Worm (Caenorhabditis elegans) whole organism, L1 larva: ENCODE results near the gene T28A11.20.

ENCODE experiments used
- blmp-1 ChIP-seq: fragments of 150-350 bp; optimal IDR thresholded peaks from 2 replicates; lab custom pipeline; 2014; ENCODE audit warnings: missing biosample characterization, missing genetic modification characterization
- ceh-82 ChIP-seq, 3 experiments: fragments of 150-350 bp in 1 of 3; sonication (generic microtip) in 2 of 3; optimal IDR thresholded peaks; 2 replicates each; lab custom pipeline; 2014 to 2017; ENCODE audit warnings: missing biosample characterization in 3 of 3, missing genetic modification characterization in 3 of 3
- egl-27 ChIP-seq, 2 experiments: fragments of 150-350 bp in 1 of 2; sonication (generic microtip); optimal IDR thresholded peaks; 3 replicates each; lab custom pipeline; 2017 to 2018; ENCODE audit warnings: missing biosample characterization in 2 of 2, missing genetic modification characterization in 2 of 2, missing genetic modification reagents in 2 of 2
- fkh-4 ChIP-seq: sonication (generic microtip); optimal IDR thresholded peaks from 2 replicates; lab custom pipeline; 2016; ENCODE audit warnings: missing compliant biosample characterization, missing genetic modification characterization, borderline replicate concordance
- fos-1 ChIP-seq: fragments of 150-350 bp; optimal IDR thresholded peaks from 2 replicates; lab custom pipeline; 2014; ENCODE audit warnings: missing biosample characterization, missing genetic modification characterization
- jun-1 ChIP-seq: fragments of 150-350 bp; optimal IDR thresholded peaks from 2 replicates; lab custom pipeline; 2014; ENCODE audit warnings: missing biosample characterization, missing genetic modification reagents, missing genetic modification characterization
- nhr-237 ChIP-seq: fragments of 150-350 bp; optimal IDR thresholded peaks from 2 replicates; lab custom pipeline; 2014; ENCODE audit warnings: missing biosample characterization, missing genetic modification characterization
- nhr-77 ChIP-seq: fragments of 150-350 bp; optimal IDR thresholded peaks from 2 replicates; lab custom pipeline; 2014; ENCODE audit warnings: missing biosample characterization, missing genetic modification characterization
- pag-3 ChIP-seq: sonication (generic microtip); optimal IDR thresholded peaks from 2 replicates; lab custom pipeline; 2017; ENCODE audit warnings: missing genetic modification characterization, mild to moderate bottlenecking, missing compliant biosample characterization, antibody characterized with exemption, borderline replicate concordance; ENCODE audit not compliant: insufficient read depth
- skn-1 ChIP-seq: fragments of 150-350 bp; optimal IDR thresholded peaks from 2 replicates; lab custom pipeline; 2014; ENCODE audit warnings: missing biosample characterization, missing genetic modification characterization
- unc-62 ChIP-seq: fragments of 150-350 bp; optimal IDR thresholded peaks from 2 replicates; lab custom pipeline; 2014; ENCODE audit warnings: missing biosample characterization, missing genetic modification reagents, missing genetic modification characterization

DNA sequence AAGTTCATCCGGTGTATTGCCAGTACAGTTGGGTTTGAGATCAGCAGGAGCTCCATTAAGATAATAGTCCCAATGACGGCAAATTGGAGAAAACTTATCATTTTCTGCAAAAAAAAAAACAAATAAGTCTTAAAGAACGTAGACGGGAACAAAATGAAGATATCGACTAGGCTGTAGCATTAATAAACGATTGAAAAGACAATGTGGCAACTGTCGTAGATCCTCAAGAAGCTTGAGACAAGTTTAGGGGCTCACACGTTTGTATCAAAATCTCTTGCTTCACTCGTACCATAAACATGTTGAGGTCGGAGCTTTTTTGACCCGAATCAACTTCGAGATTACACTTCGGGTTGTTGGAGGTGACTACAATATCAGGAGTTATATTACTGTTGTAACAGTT lies 46.9 kb upstream of the T28A11.20 start, which contains the start of gene F35F10.14:
- TF ChIP-seq skn-1 (no peak), fos-1 (tag; lab: Kevin White, UChicago) (no peak), pag-3 (tag; lab: Kevin White, UChicago) (no peak), unc-62 (no peak), nhr-237 (no peak), blmp-1 (tag; lab: Kevin White, UChicago) (no peak), fkh-4 (tag; lab: Kevin White, UChicago) (no peak), ceh-82 (tag; optimal IDR thresholded peaks at IDR 0.05; lab: Kevin White, UChicago) (no peak), egl-27 (tag; optimal IDR thresholded peaks at IDR 0.05; lab: Kevin White, UChicago) (no peak), jun-1 (tag; lab: Kevin White, UChicago) (no peak), nhr-77 (tag; lab: Kevin White, UChicago) (no peak)
